Fruit fly (Drosophila melanogaster): ENCODE results near the gene mid.
A peak's percentile ranks its signal among the peaks of the same experiment; 100 is the strongest.

The mid gene

DNA sequence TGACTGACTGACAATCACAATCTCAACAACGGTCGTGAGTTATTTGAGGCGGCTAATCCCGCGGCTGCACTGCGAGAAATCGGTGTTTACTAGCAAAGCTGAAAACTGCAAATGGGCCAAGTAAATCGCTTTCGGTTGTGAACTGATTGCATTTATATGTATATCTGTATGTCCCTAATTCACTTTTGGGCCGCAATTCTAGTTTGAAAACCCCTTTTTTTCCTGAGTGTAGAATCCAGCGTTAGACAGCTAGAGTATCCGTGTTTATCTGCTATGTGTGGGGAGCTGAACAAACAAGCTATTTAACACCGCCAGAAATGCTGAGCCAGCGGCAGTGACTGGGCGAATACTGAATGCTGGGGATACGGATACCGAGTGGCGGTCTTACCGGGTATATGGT is 15.3 kb downstream of the mid start (continued):
- TF ChIP-seq CG11398 (GFP tag; optimal IDR thresholded peaks at IDR 0.05) (peak; percentile 79), CG9727 (GFP tag; optimal IDR thresholded peaks at IDR 0.05) (peak; percentile 87), CG1233 (GFP tag; optimal IDR thresholded peaks at IDR 0.05) (peak; percentile 60), az2 (GFP tag; optimal IDR thresholded peaks at IDR 0.05) (peak; percentile 73), Dref (GFP tag; IDR thresholded peaks at IDR 0.05) (no peak), tll (GFP tag; optimal IDR thresholded peaks at IDR 0.05) (no peak), CG16813 (GFP tag; IDR thresholded peaks at IDR 0.05; ENCODE audit: partially characterized antibody) (no peak), Vsx1 (GFP tag; optimal IDR thresholded peaks at IDR 0.05) (peak; percentile 88), CG12219 (GFP tag; optimal IDR thresholded peaks at IDR 0.05) (peak; percentile 88), nmo (GFP tag; optimal IDR thresholded peaks at IDR 0.05) (peak; percentile 78), salm (tag; optimal IDR thresholded peaks at IDR 0.05) (peak; percentile 48), sr (GFP tag; IDR thresholded peaks at IDR 0.05) (0 out of 3 replicates have a peak, but pooled peaks have one; percentile 13), eyg (GFP tag; optimal IDR thresholded peaks at IDR 0.05) (peak; percentile 66), Sox100B (GFP tag; optimal IDR thresholded peaks at IDR 0.05) (peak; percentile 68), CG7556 (GFP tag; optimal IDR thresholded peaks at IDR 0.05) (peak; percentile 78), dysf (GFP tag; IDR thresholded peaks at IDR 0.05) (peak; percentile 80), gt (GFP tag; IDR thresholded peaks at IDR 0.05) (peak; percentile 76), CG4328 (GFP tag; optimal IDR thresholded peaks at IDR 0.05) (peak; percentile 6), ranshi (GFP tag; IDR thresholded peaks at IDR 0.05) (peak; percentile 85), scrt (GFP tag; optimal IDR thresholded peaks at IDR 0.05) (peak; percentile 37), CTCF (GFP tag; optimal IDR thresholded peaks at IDR 0.05) (no peak), Abd-B (GFP tag; optimal IDR thresholded peaks at IDR 0.05) (peak; percentile 72), schlank (tag; optimal IDR thresholded peaks at IDR 0.05) (peak; percentile 34), CG7372 (GFP tag; IDR thresholded peaks at IDR 0.05) (peak; percentile 68; the same call in 1 of the 2 replicates), repo (GFP tag; optimal IDR thresholded peaks at IDR 0.05) (peak; percentile 74), Xrp1 (GFP tag; IDR thresholded peaks at IDR 0.05) (peak; percentile 94), unc-4 (GFP tag; IDR thresholded peaks at IDR 0.05; ENCODE audit: partially characterized antibody) (no peak), Mes4 (GFP tag; optimal IDR thresholded peaks at IDR 0.05) (peak; percentile 74), Ada2b (GFP tag; IDR thresholded peaks at IDR 0.05) (peak; percentile 79), ab (GFP tag; optimal IDR thresholded peaks at IDR 0.05) (peak; percentile 82), gcm2 (GFP tag; optimal IDR thresholded peaks at IDR 0.05) (peak; percentile 79), Ets97D (GFP tag; optimal IDR thresholded peaks at IDR 0.05) (peak; percentile 22), Doc3 (GFP tag; IDR thresholded peaks at IDR 0.05; ENCODE audit: partially characterized antibody) (no peak), insv (GFP tag; optimal IDR thresholded peaks at IDR 0.05) (no peak), bbx (GFP tag; IDR thresholded peaks at IDR 0.05; ENCODE audit: partially characterized antibody) (no peak), CG12769 (tag; optimal IDR thresholded peaks at IDR 0.05) (peak; percentile 74), CG5953 (GFP tag; IDR thresholded peaks at IDR 0.05) (peak; percentile 85), tap (tag; optimal IDR thresholded peaks at IDR 0.05) (peak; percentile 62), croc (GFP tag; conservative IDR thresholded peaks at IDR 0.05) (peak; percentile 87), ems (GFP tag; optimal IDR thresholded peaks at IDR 0.05) (peak; percentile 69), CG34376 (GFP tag; optimal IDR thresholded peaks at IDR 0.05) (no peak), CG3281 (GFP tag; optimal IDR thresholded peaks at IDR 0.05) (peak; percentile 31), tio (GFP tag; optimal IDR thresholded peaks at IDR 0.05) (peak; percentile 85), fd96Cb (tag; optimal IDR thresholded peaks at IDR 0.05) (peak; percentile 84), Atf-2 (GFP tag; optimal IDR thresholded peaks at IDR 0.05) (peak; percentile 81), Dek (tag; optimal IDR thresholded peaks at IDR 0.05) (peak; percentile 71), CG18599 (GFP tag; optimal IDR thresholded peaks at IDR 0.05) (peak; percentile 60), Dbx (GFP tag; IDR thresholded peaks at IDR 0.05) (no peak; the same call in 1 of the 3 replicates), CG12391 (tag; optimal IDR thresholded peaks at IDR 0.05) (peak; percentile 87), CG11723 (GFP tag; optimal IDR thresholded peaks at IDR 0.05) (peak; percentile 58), CG17186 (GFP tag; optimal IDR thresholded peaks at IDR 0.05) (no peak)

All from whole organism, embryonic.